Fruit fly (Drosophila melanogaster): ENCODE data around the gene CG33191.

DNA sequence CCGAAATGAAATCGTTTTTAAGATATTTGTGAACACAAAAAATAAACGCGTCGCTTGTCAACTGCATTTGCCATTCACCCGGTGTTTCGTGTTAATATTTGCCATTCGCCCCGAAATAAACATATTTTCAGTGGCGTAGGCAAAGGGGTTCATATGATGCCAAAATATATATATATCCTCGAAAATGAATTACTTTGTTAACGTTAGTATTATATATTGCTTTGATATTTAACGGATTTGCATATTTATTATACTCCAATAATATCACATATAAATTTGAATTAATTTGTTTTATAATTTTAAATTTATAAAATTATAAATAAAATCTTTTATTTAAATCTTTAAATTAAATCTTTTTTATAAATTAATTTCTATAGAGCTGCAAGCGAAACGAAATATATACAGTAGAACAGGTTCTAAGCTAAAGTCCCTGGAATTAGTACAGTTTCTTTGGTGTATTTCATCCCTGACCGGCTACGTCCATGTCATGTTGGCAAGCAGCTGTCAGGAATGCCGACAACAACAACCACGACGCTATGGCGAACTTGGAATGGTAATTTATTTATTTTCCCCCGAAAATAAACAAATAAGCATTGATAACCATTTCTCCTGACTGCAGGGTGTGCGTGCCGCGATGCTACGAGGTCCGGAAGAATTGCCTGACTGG is 48.0 kb downstream of the CG33191 start, which contains the start of the genes M1BP and CG8202:
- TF ChIP-seq Myc (optimal IDR thresholded peaks at IDR 0.05) (peak; percentile 42), sage (GFP tag; optimal IDR thresholded peaks at IDR 0.05) (peak; percentile 41), pan (optimal IDR thresholded peaks at IDR 0.05) (no peak), Abd-B (GFP tag; optimal IDR thresholded peaks at IDR 0.05) (no peak), GATAd (GFP tag; optimal IDR thresholded peaks at IDR 0.05) (no peak), dmrt93B (GFP tag; optimal IDR thresholded peaks at IDR 0.05) (peak; percentile 87), Hnf4 (GFP tag; optimal IDR thresholded peaks at IDR 0.05) (peak; percentile 70), Hr78 (GFP tag; optimal IDR thresholded peaks at IDR 0.05) (no peak)

Measured in whole organism, wandering third instar larva.